Fruit fly (Drosophila melanogaster) whole organism, embryonic: ENCODE data around the gene CG11858.

Source experiments
- Bteb2 ChIP-seq: fragments of 200-800 bp; sonication (Bioruptor generic); optimal IDR thresholded peaks from 2 replicates; lab custom pipeline; 2016; ENCODE audit warnings: missing biosample characterization, missing genetic modification characterization
- CG10321 ChIP-seq: fragments of 200-800 bp; sonication (Bioruptor generic); IDR thresholded peaks from 2 replicates; pipeline ENCODE4 v1.3.6; 2022; ENCODE audit warnings: missing biosample characterization, missing genetic modification characterization
- CG11093 ChIP-seq: fragments of 200-800 bp; sonication (Bioruptor generic); IDR thresholded peaks from 3 replicates; pipeline ENCODE4 v1.3.6; 2022; ENCODE audit warnings: missing biosample characterization, missing genetic modification characterization
- CG11504 ChIP-seq: fragments of 200-800 bp; sonication (Bioruptor generic); optimal IDR thresholded peaks from 3 replicates; lab custom pipeline; 2019; ENCODE audit warnings: missing biosample characterization, mild to moderate bottlenecking, missing genetic modification characterization, moderate library complexity
- CG12391 ChIP-seq: fragments of 200-800 bp; sonication (Bioruptor generic); optimal IDR thresholded peaks from 3 replicates; lab custom pipeline; 2018; ENCODE audit warnings: missing biosample characterization, mild to moderate bottlenecking, missing genetic modification characterization, moderate library complexity
- CG14667 ChIP-seq: fragments of 200-800 bp; sonication (Bioruptor generic); IDR thresholded peaks from 2 replicates; pipeline ENCODE4 v1.3.6; 2022; ENCODE audit warnings: missing biosample characterization, missing genetic modification characterization
- CG14710 ChIP-seq: fragments of 200-800 bp; sonication (Bioruptor generic); optimal IDR thresholded peaks from 3 replicates; lab custom pipeline; 2019; ENCODE audit warnings: missing biosample characterization, mild to moderate bottlenecking, missing genetic modification characterization, moderate library complexity
- CG17612 ChIP-seq: fragments of 200-800 bp; sonication (Bioruptor generic); IDR thresholded peaks from 2 replicates; pipeline ENCODE4 v1.3.6; 2022; ENCODE audit warnings: missing biosample characterization, missing genetic modification characterization
- CG17802 ChIP-seq: fragments of 200-800 bp; sonication (Bioruptor generic); optimal IDR thresholded peaks from 2 replicates; lab custom pipeline; 2018; ENCODE audit warnings: missing biosample characterization, mild to moderate bottlenecking, missing genetic modification characterization, moderate library complexity
- CG17829 ChIP-seq: fragments of 200-800 bp; optimal IDR thresholded peaks from 2 replicates; lab custom pipeline; 2019; ENCODE audit warnings: missing biosample characterization, mild to moderate bottlenecking, missing genetic modification characterization, moderate library complexity
- CG18476 ChIP-seq: fragments of 200-800 bp; sonication (Bioruptor generic); optimal IDR thresholded peaks from 2 replicates; lab custom pipeline; 2016; ENCODE audit warnings: missing biosample characterization, mild to moderate bottlenecking, missing genetic modification characterization
- CG2202 ChIP-seq: fragments of 200-800 bp; sonication (Bioruptor generic); optimal IDR thresholded peaks from 2 replicates; lab custom pipeline; 2018; ENCODE audit warnings: missing biosample characterization, mild to moderate bottlenecking, missing genetic modification characterization
- CG32767 ChIP-seq: fragments of 200-800 bp; sonication (Bioruptor generic); IDR thresholded peaks from 2 replicates; pipeline ENCODE4 v1.3.6; 2022; ENCODE audit warnings: missing biosample characterization, missing genetic modification characterization
- CG33557 ChIP-seq: fragments of 200-800 bp; sonication (Bioruptor generic); optimal IDR thresholded peaks from 2 replicates; lab custom pipeline; 2019; ENCODE audit warnings: missing biosample characterization, mild to moderate bottlenecking, missing genetic modification characterization, moderate library complexity
- CG34224 ChIP-seq: fragments of 200-800 bp; sonication (Bioruptor generic); IDR thresholded peaks from 3 replicates; pipeline ENCODE4 v1.3.6; 2022; ENCODE audit warnings: missing biosample characterization, missing genetic modification characterization; ENCODE audit not compliant: partially characterized antibody
- CG4617 ChIP-seq: fragments of 200-800 bp; sonication (Bioruptor generic); optimal IDR thresholded peaks from 3 replicates; lab custom pipeline; 2016; ENCODE audit warnings: missing biosample characterization, missing genetic modification characterization, borderline replicate concordance
- CG6689 ChIP-seq: fragments of 200-800 bp; sonication (Bioruptor generic); IDR thresholded peaks from 2 replicates; pipeline ENCODE4 v1.3.6; 2022; ENCODE audit warnings: missing biosample characterization, missing genetic modification characterization
- CG8281 ChIP-seq: fragments of 200-800 bp; sonication (Bioruptor generic); optimal IDR thresholded peaks from 2 replicates; lab custom pipeline; 2018; ENCODE audit warnings: missing biosample characterization, mild to moderate bottlenecking, missing genetic modification characterization, moderate library complexity
- CG9797 ChIP-seq: fragments of 200-800 bp; sonication (Bioruptor generic); optimal IDR thresholded peaks from 3 replicates; lab custom pipeline; 2018; ENCODE audit warnings: missing biosample characterization, mild to moderate bottlenecking, missing genetic modification characterization
- CG9817 ChIP-seq: fragments of 200-800 bp; sonication (Bioruptor generic); optimal IDR thresholded peaks from 2 replicates; lab custom pipeline; 2018; ENCODE audit warnings: missing biosample characterization, mild to moderate bottlenecking, missing genetic modification characterization, moderate library complexity
- Camta ChIP-seq: fragments of 200-800 bp; sonication (Bioruptor generic); optimal IDR thresholded peaks from 2 replicates; lab custom pipeline; 2016; ENCODE audit warnings: missing biosample characterization, missing genetic modification characterization
- Dad ChIP-seq: fragments of 200-800 bp; sonication (Bioruptor generic); optimal IDR thresholded peaks from 3 replicates; lab custom pipeline; 2016; ENCODE audit warnings: missing biosample characterization, missing genetic modification characterization
- Dip3 ChIP-seq: fragments of 200-800 bp; sonication (Bioruptor generic); optimal IDR thresholded peaks from 3 replicates; lab custom pipeline; 2016; ENCODE audit warnings: missing biosample characterization, missing genetic modification characterization
- Dp ChIP-seq: fragments of 200-800 bp; sonication (Bioruptor generic); optimal IDR thresholded peaks from 2 replicates; lab custom pipeline; 2018; ENCODE audit warnings: missing biosample characterization, mild to moderate bottlenecking, missing genetic modification characterization, moderate library complexity
- Elba2 ChIP-seq: fragments of 200-800 bp; sonication (Bioruptor generic); optimal IDR thresholded peaks from 3 replicates; lab custom pipeline; 2016; ENCODE audit warnings: missing biosample characterization, missing genetic modification characterization
- Ets65A ChIP-seq: fragments of 200-800 bp; sonication (Bioruptor generic); peaks from one replicate; lab custom pipeline; 2016; ENCODE audit warnings: missing biosample characterization, missing genetic modification characterization
- Gug ChIP-seq: fragments of 200-800 bp; sonication (Bioruptor generic); IDR thresholded peaks from 4 replicates; pipeline ENCODE4 v1.3.6; 2022; ENCODE audit warnings: missing biosample characterization, missing genetic modification characterization
- Hey ChIP-seq: fragments of 200-800 bp; sonication (Bioruptor generic); optimal IDR thresholded peaks from 3 replicates; lab custom pipeline; 2018; ENCODE audit warnings: missing biosample characterization, mild to moderate bottlenecking, missing genetic modification characterization
- Kr ChIP-seq: fragments of 200-800 bp; sonication (Bioruptor generic); optimal IDR thresholded peaks from 2 replicates; lab custom pipeline; 2017; ENCODE audit warnings: missing biosample characterization, mild to moderate bottlenecking, missing genetic modification characterization
- MESR4 ChIP-seq: fragments of 200-800 bp; sonication (Bioruptor generic); optimal IDR thresholded peaks from 2 replicates; lab custom pipeline; 2018; ENCODE audit warnings: missing biosample characterization, mild to moderate bottlenecking, missing genetic modification characterization, moderate library complexity
- Mad ChIP-seq: fragments of 200-800 bp; sonication (Bioruptor generic); optimal IDR thresholded peaks from 2 replicates; lab custom pipeline; 2016; ENCODE audit warnings: missing biosample characterization, missing genetic modification characterization
- Neu2 ChIP-seq: fragments of 200-800 bp; sonication (Bioruptor generic); optimal IDR thresholded peaks from 3 replicates; lab custom pipeline; 2016; ENCODE audit warnings: missing biosample characterization, missing genetic modification characterization, borderline replicate concordance
- PHDP ChIP-seq: fragments of 200-800 bp; sonication (Bioruptor generic); optimal IDR thresholded peaks from 3 replicates; lab custom pipeline; 2018; ENCODE audit warnings: missing biosample characterization, mild to moderate bottlenecking, missing genetic modification characterization, moderate library complexity
- Sox102F ChIP-seq: fragments of 200-800 bp; sonication (Bioruptor generic); optimal IDR thresholded peaks from 2 replicates; lab custom pipeline; 2018; ENCODE audit warnings: missing biosample characterization, mild to moderate bottlenecking, missing genetic modification characterization, moderate library complexity
- Stat92E ChIP-seq, 3 experiments: fragments of >200 bp in 2 of 3; fragments of 200-800 bp in 1 of 3; sonication (Bioruptor generic) in 1 of 3; optimal IDR thresholded peaks; 2 replicates each; lab custom pipeline; 2017 to 2019; ENCODE audit warnings: missing biosample characterization in 3 of 3, missing genetic modification characterization in 3 of 3, mild to moderate bottlenecking in 1 of 3, moderate library complexity in 1 of 3
- dan ChIP-seq: fragments of 200-800 bp; sonication (Bioruptor generic); IDR thresholded peaks from 2 replicates; pipeline ENCODE4 v1.3.6; 2022; ENCODE audit warnings: missing biosample characterization, missing genetic modification characterization
- disco-r ChIP-seq: fragments of 200-800 bp; sonication (Bioruptor generic); optimal IDR thresholded peaks from 2 replicates; lab custom pipeline; 2016; ENCODE audit warnings: missing biosample characterization, missing genetic modification characterization
- grau ChIP-seq: fragments of 200-800 bp; optimal IDR thresholded peaks from 3 replicates; lab custom pipeline; 2019; ENCODE audit warnings: missing biosample characterization, mild to moderate bottlenecking, missing genetic modification characterization, moderate library complexity
- kay ChIP-seq: fragments of 200-800 bp; sonication (Bioruptor generic); optimal IDR thresholded peaks from 2 replicates; lab custom pipeline; 2016; ENCODE audit warnings: missing biosample characterization, missing genetic modification characterization
- kni ChIP-seq: fragments of 200-800 bp; sonication (Bioruptor generic); optimal IDR thresholded peaks from 3 replicates; lab custom pipeline; 2017; ENCODE audit warnings: mild to moderate bottlenecking, missing biosample characterization, missing genetic modification reagents, missing genetic modification characterization
- mirr ChIP-seq: fragments of 200-800 bp; sonication (Bioruptor generic); optimal IDR thresholded peaks from 3 replicates; lab custom pipeline; 2018; ENCODE audit warnings: missing biosample characterization, mild to moderate bottlenecking, missing genetic modification characterization
- odd ChIP-seq: fragments of 200-800 bp; sonication (Bioruptor generic); optimal IDR thresholded peaks from 2 replicates; lab custom pipeline; 2017; ENCODE audit warnings: missing biosample characterization, mild to moderate bottlenecking, missing genetic modification characterization
- pb ChIP-seq: fragments of 200-800 bp; sonication (Bioruptor generic); optimal IDR thresholded peaks from 3 replicates; lab custom pipeline; 2016; ENCODE audit warnings: missing biosample characterization, missing genetic modification characterization
- rib ChIP-seq: fragments of 200-800 bp; sonication (Bioruptor generic); IDR thresholded peaks from 2 replicates; pipeline ENCODE4 v1.3.6; 2022; ENCODE audit warnings: missing biosample characterization, missing genetic modification characterization
- run ChIP-seq: fragments of 200-800 bp; sonication (Bioruptor generic); optimal IDR thresholded peaks from 3 replicates; lab custom pipeline; 2018; ENCODE audit warnings: missing biosample characterization, mild to moderate bottlenecking, missing genetic modification characterization
- salm ChIP-seq: fragments of 200-800 bp; sonication (Bioruptor generic); optimal IDR thresholded peaks from 2 replicates; lab custom pipeline; 2018; ENCODE audit warnings: missing biosample characterization, mild to moderate bottlenecking, missing genetic modification characterization
- slou ChIP-seq: fragments of 200-800 bp; sonication (Bioruptor generic); optimal IDR thresholded peaks from 3 replicates; lab custom pipeline; 2016; ENCODE audit warnings: missing biosample characterization, missing genetic modification characterization
- sqz ChIP-seq: fragments of 200-800 bp; sonication (Bioruptor generic); optimal IDR thresholded peaks from 3 replicates; lab custom pipeline; 2018; ENCODE audit warnings: missing biosample characterization, mild to moderate bottlenecking, missing genetic modification characterization
- vfl ChIP-seq: fragments of 200-800 bp; sonication (Bioruptor generic); optimal IDR thresholded peaks from 2 replicates; lab custom pipeline; 2016; ENCODE audit warnings: missing biosample characterization, missing genetic modification characterization

Gene CG11858

DNA sequence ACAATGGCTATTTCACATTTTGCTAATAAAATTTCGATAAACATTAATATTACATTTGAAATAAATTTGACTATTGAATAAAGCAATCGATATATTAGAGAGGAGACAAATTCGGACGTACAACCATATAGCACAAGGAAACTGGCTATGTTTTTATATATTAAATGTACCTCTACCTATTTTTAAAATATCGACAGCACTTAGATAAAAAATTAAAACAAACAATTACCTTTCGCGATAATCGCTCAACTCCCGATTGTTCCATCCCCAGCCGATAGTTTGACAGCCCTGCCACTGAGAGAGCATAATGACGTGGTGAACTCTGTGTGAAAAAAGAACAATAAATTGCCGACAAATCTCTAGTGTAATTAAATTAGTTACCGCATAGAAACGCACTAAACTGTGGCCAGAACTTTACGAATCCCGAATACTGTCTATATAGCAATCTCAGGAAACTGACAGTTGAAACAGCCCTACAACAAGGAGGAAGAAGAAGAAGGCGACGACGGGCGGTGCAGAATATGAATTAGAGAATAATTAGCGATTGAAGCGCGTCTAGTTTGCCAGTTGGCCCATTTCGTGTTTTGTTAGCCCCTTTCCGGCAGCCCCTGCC lies 3.8 kb upstream of the CG11858 start, which contains the start of gene CG11857 (continued):
- peak; percentile 97 for TF ChIP-seq CG18476 (GFP tag; lab: Kevin White, UChicago)
- peak; percentile 21 for TF ChIP-seq Kr (GFP tag; lab: Kevin White, UChicago)
- TF ChIP-seq rib (GFP tag; lab: Robert Waterston, UW), result peak; percentile 99
- TF ChIP-seq Elba2, result peak; percentile 90
- peak; percentile 99 for TF ChIP-seq CG12391 (tag; lab: Kevin White, UChicago)
- peak; percentile 97 for TF ChIP-seq CG32767 (GFP tag; lab: Robert Waterston, UW)
- peak; percentile 98 for TF ChIP-seq Camta (GFP tag; lab: Kevin White, UChicago)
- TF ChIP-seq PHDP (tag; lab: Kevin White, UChicago), result peak; percentile 97
- peak; percentile 95 for TF ChIP-seq mirr
- TF ChIP-seq Sox102F, result peak; percentile 98
- TF ChIP-seq sqz (GFP tag; lab: Kevin White, UChicago), result no peak
- peak; percentile 99 for TF ChIP-seq CG11093 (GFP tag; lab: Robert Waterston, UW)
- peak; percentile 98 for TF ChIP-seq CG17829 (tag; lab: Kevin White, UChicago)
- peak; percentile 66 for TF ChIP-seq CG9797 (GFP tag; lab: Kevin White, UChicago)
- peak; percentile 99 for TF ChIP-seq CG9817 (tag; lab: Kevin White, UChicago)
- peak; percentile 92 for TF ChIP-seq pb (GFP tag; lab: Kevin White, UChicago)
- peak; percentile 98 for TF ChIP-seq slou (GFP tag; lab: Kevin White, UChicago)
- peak; percentile 88 for TF ChIP-seq kni
- TF ChIP-seq CG34224 (GFP tag; lab: Robert Waterston, UW), result peak; percentile 100
- TF ChIP-seq CG17802 (tag; lab: Kevin White, UChicago), result peak; percentile 88
- peak; percentile 95 for TF ChIP-seq CG2202 (tag; lab: Kevin White, UChicago)
- TF ChIP-seq MESR4, result peak; percentile 91
- peak; percentile 99 for TF ChIP-seq CG4617 (GFP tag; lab: Kevin White, UChicago)
- TF ChIP-seq Bteb2, result peak; percentile 98
- peak; percentile 83 for TF ChIP-seq Neu2 (GFP tag; lab: Kevin White, UChicago)
- peak; percentile 99 for TF ChIP-seq Gug (GFP tag; lab: Robert Waterston, UW)
- TF ChIP-seq CG14667, result peak; percentile 99
- TF ChIP-seq CG17612 (GFP tag; lab: Robert Waterston, UW), result peak; percentile 97
- peak; percentile 89 for TF ChIP-seq odd (GFP tag; lab: Kevin White, UChicago)
- peak; percentile 98 for TF ChIP-seq Mad
- peak; percentile 97 for TF ChIP-seq Dad (GFP tag; lab: Kevin White, UChicago)
- peak; percentile 96 for TF ChIP-seq CG33557 (GFP tag; lab: Kevin White, UChicago)
- peak; percentile 93 for TF ChIP-seq disco-r
- peak; percentile 100 for TF ChIP-seq Ets65A (GFP tag; lab: Kevin White, UChicago)
- TF ChIP-seq CG10321 (GFP tag; lab: Robert Waterston, UW), result peak; percentile 83
- TF ChIP-seq salm, result peak; percentile 88
- peak; percentile 98 for TF ChIP-seq CG14710 (tag; lab: Kevin White, UChicago)
- peak; percentile 80 for TF ChIP-seq run
- peak; percentile 65 for TF ChIP-seq Dp (GFP tag; lab: Kevin White, UChicago)
- peak; percentile 97 for TF ChIP-seq grau
- peak; percentile 99 for TF ChIP-seq vfl (GFP tag; lab: Kevin White, UChicago)
- TF ChIP-seq CG11504 (tag; lab: Kevin White, UChicago), result peak; percentile 95
- peak; percentile 87 for TF ChIP-seq Hey (tag; lab: Kevin White, UChicago)
- peak in 1 of 3 experiments; percentile 91 for TF ChIP-seq Stat92E (GFP tag; optimal IDR thresholded peaks at IDR 0.05; lab: Kevin White, UChicago)
- TF ChIP-seq CG8281, result peak; percentile 90
- peak; percentile 97 for TF ChIP-seq Dip3 (GFP tag; lab: Kevin White, UChicago)
- peak; percentile 97 for TF ChIP-seq dan (GFP tag; lab: Robert Waterston, UW)
- TF ChIP-seq kay (GFP tag; lab: Kevin White, UChicago), result peak; percentile 98
- TF ChIP-seq CG6689 (GFP tag; lab: Robert Waterston, UW), result peak; percentile 98
